Fruit fly (Drosophila melanogaster) whole organism, embryonic: ENCODE results near the gene CG2865.

Experiments
- Aef1 ChIP-seq: fragments of 200-800 bp; sonication (Bioruptor generic); IDR thresholded peaks from 3 replicates; pipeline ENCODE4 v1.3.6; 2022; ENCODE audit warnings: missing biosample characterization, missing genetic modification characterization
- Bteb2 ChIP-seq: fragments of 200-800 bp; sonication (Bioruptor generic); optimal IDR thresholded peaks from 2 replicates; lab custom pipeline; 2016; ENCODE audit warnings: missing biosample characterization, missing genetic modification characterization
- CG11456 ChIP-seq: fragments of 200-800 bp; sonication (Bioruptor generic); IDR thresholded peaks from 3 replicates; pipeline ENCODE4 v1.3.6; 2022; ENCODE audit warnings: missing biosample characterization, missing genetic modification characterization
- CG12299 ChIP-seq: fragments of 200-800 bp; sonication (Bioruptor generic); optimal IDR thresholded peaks from 2 replicates; lab custom pipeline; 2018; ENCODE audit warnings: missing biosample characterization, mild to moderate bottlenecking, missing genetic modification characterization
- CG13424 ChIP-seq: fragments of 200-800 bp; sonication (Bioruptor generic); optimal IDR thresholded peaks from 2 replicates; lab custom pipeline; 2019; ENCODE audit warnings: missing biosample characterization, mild to moderate bottlenecking, missing genetic modification characterization, moderate library complexity
- CG13775 ChIP-seq: fragments of 200-800 bp; sonication (Bioruptor generic); optimal IDR thresholded peaks from 3 replicates; lab custom pipeline; 2017; ENCODE audit warnings: missing biosample characterization, mild to moderate bottlenecking, missing genetic modification characterization
- CG15601 ChIP-seq: fragments of 200-800 bp; sonication (Bioruptor generic); optimal IDR thresholded peaks from 3 replicates; lab custom pipeline; 2019; ENCODE audit warnings: missing biosample characterization, mild to moderate bottlenecking, missing genetic modification characterization, moderate library complexity
- CG18476 ChIP-seq: fragments of 200-800 bp; sonication (Bioruptor generic); optimal IDR thresholded peaks from 2 replicates; lab custom pipeline; 2016; ENCODE audit warnings: missing biosample characterization, mild to moderate bottlenecking, missing genetic modification characterization
- CG31441 ChIP-seq: fragments of 200-800 bp; sonication (Bioruptor generic); IDR thresholded peaks from 2 replicates; pipeline ENCODE4 v1.3.6; 2022; ENCODE audit warnings: missing biosample characterization, missing genetic modification characterization
- CG4820 ChIP-seq: fragments of 200-800 bp; sonication (Bioruptor generic); optimal IDR thresholded peaks from 3 replicates; lab custom pipeline; 2016; ENCODE audit warnings: missing biosample characterization, missing genetic modification characterization
- CG4854 ChIP-seq: fragments of 200-800 bp; sonication (Bioruptor generic); optimal IDR thresholded peaks from 2 replicates; lab custom pipeline; 2016; ENCODE audit warnings: missing biosample characterization, missing genetic modification characterization, inconsistent platforms
- CG5953 ChIP-seq: fragments of 200-800 bp; sonication (Bioruptor generic); IDR thresholded peaks from 2 replicates; pipeline ENCODE4 v1.3.6; 2022; ENCODE audit warnings: missing biosample characterization, missing genetic modification characterization
- CG8089 ChIP-seq: fragments of 200-800 bp; sonication (Bioruptor generic); optimal IDR thresholded peaks from 3 replicates; lab custom pipeline; 2016; ENCODE audit warnings: missing biosample characterization, missing genetic modification characterization
- CG8388 ChIP-seq: fragments of 200-800 bp; sonication (Bioruptor generic); optimal IDR thresholded peaks from 2 replicates; lab custom pipeline; 2019; ENCODE audit warnings: missing biosample characterization, mild to moderate bottlenecking, missing genetic modification characterization, moderate library complexity
- CG8924 ChIP-seq: fragments of 200-800 bp; optimal IDR thresholded peaks from 3 replicates; lab custom pipeline; 2019; ENCODE audit warnings: missing biosample characterization, mild to moderate bottlenecking, missing genetic modification characterization, moderate library complexity
- Deaf1 ChIP-seq: fragments of 200-800 bp; optimal IDR thresholded peaks from 3 replicates; lab custom pipeline; 2019; ENCODE audit warnings: missing biosample characterization, mild to moderate bottlenecking, missing genetic modification characterization, moderate library complexity
- E2f2 ChIP-seq: fragments of 200-800 bp; sonication (Bioruptor generic); IDR thresholded peaks from 2 replicates; pipeline ENCODE4 v1.3.6; 2022; ENCODE audit warnings: missing biosample characterization, missing genetic modification characterization
- Elba2 ChIP-seq: fragments of 200-800 bp; sonication (Bioruptor generic); optimal IDR thresholded peaks from 3 replicates; lab custom pipeline; 2016; ENCODE audit warnings: missing biosample characterization, missing genetic modification characterization
- Gsc ChIP-seq: fragments of 200-800 bp; sonication (Bioruptor generic); IDR thresholded peaks from 2 replicates; pipeline ENCODE4 v1.3.6; 2022; ENCODE audit warnings: missing biosample characterization, missing genetic modification characterization
- HLH4C ChIP-seq: fragments of 200-800 bp; sonication (Bioruptor generic); IDR thresholded peaks from 3 replicates; pipeline ENCODE4 v1.3.6; 2022; ENCODE audit warnings: missing biosample characterization, missing genetic modification characterization; ENCODE audit not compliant: partially characterized antibody
- Hey ChIP-seq: fragments of 200-800 bp; sonication (Bioruptor generic); optimal IDR thresholded peaks from 3 replicates; lab custom pipeline; 2018; ENCODE audit warnings: missing biosample characterization, mild to moderate bottlenecking, missing genetic modification characterization
- Hmx ChIP-seq: fragments of 200-800 bp; sonication (Bioruptor generic); optimal IDR thresholded peaks from 2 replicates; lab custom pipeline; 2016; ENCODE audit warnings: missing biosample characterization, missing genetic modification characterization
- Hr51 ChIP-seq, 2 experiments: fragments of 200-800 bp; sonication (Bioruptor generic); optimal IDR thresholded peaks; 2 replicates in 1 of 2; 3 replicates in 1 of 2; lab custom pipeline; 2016 to 2018; ENCODE audit warnings: missing biosample characterization in 2 of 2, missing genetic modification characterization in 2 of 2, mild to moderate bottlenecking in 1 of 2, moderate library complexity in 1 of 2
- Lpt ChIP-seq: fragments of >200 bp; optimal IDR thresholded peaks from 2 replicates; lab custom pipeline; 2018; ENCODE audit warnings: missing biosample characterization, missing genetic modification characterization
- NC2α ChIP-seq: fragments of 200-800 bp; sonication (Bioruptor generic); optimal IDR thresholded peaks from 2 replicates; lab custom pipeline; 2016; ENCODE audit warnings: missing biosample characterization, missing genetic modification characterization
- Nf-YA ChIP-seq: fragments of 200-800 bp; sonication (Bioruptor generic); IDR thresholded peaks from 2 replicates; pipeline ENCODE4 v1.3.6; 2022; ENCODE audit warnings: missing biosample characterization, missing genetic modification characterization
- Poxn ChIP-seq: fragments of 200-800 bp; sonication (Bioruptor generic); IDR thresholded peaks from 2 replicates; pipeline ENCODE4 v1.3.6; 2022; ENCODE audit warnings: missing biosample characterization, missing genetic modification characterization
- Sry-β ChIP-seq: fragments of 200-800 bp; sonication (Bioruptor generic); optimal IDR thresholded peaks from 2 replicates; lab custom pipeline; 2018; ENCODE audit warnings: missing biosample characterization, mild to moderate bottlenecking, missing genetic modification characterization, moderate library complexity
- Tbp ChIP-seq: fragments of >200 bp; optimal IDR thresholded peaks from 2 replicates; lab custom pipeline; 2018; ENCODE audit warnings: missing biosample characterization, missing genetic modification characterization
- Usf ChIP-seq: fragments of 200-800 bp; sonication (Bioruptor generic); optimal IDR thresholded peaks from 2 replicates; lab custom pipeline; 2017; ENCODE audit warnings: missing genotype, missing biosample characterization, missing genetic modification characterization
- Xbp1 ChIP-seq: fragments of 200-800 bp; sonication (Bioruptor generic); optimal IDR thresholded peaks from 3 replicates; lab custom pipeline; 2016; ENCODE audit warnings: missing biosample characterization, mild to moderate bottlenecking, missing genetic modification characterization
- br ChIP-seq: fragments of >200 bp; optimal IDR thresholded peaks from 2 replicates; lab custom pipeline; 2017
- da ChIP-seq: fragments of 200-800 bp; sonication (Bioruptor generic); optimal IDR thresholded peaks from 2 replicates; lab custom pipeline; 2016; ENCODE audit warnings: missing biosample characterization, missing genetic modification characterization
- eve ChIP-seq, 2 experiments: fragments of >200 bp; optimal IDR thresholded peaks; 2 replicates each; lab custom pipeline; 2017; ENCODE audit warnings: missing biosample characterization in 2 of 2, missing genetic modification characterization in 2 of 2
- exex ChIP-seq: fragments of 200-800 bp; sonication (Bioruptor generic); optimal IDR thresholded peaks from 4 replicates; lab custom pipeline; 2018; ENCODE audit warnings: missing biosample characterization, mild to moderate bottlenecking, missing genetic modification characterization, moderate library complexity
- grau ChIP-seq: fragments of 200-800 bp; optimal IDR thresholded peaks from 3 replicates; lab custom pipeline; 2019; ENCODE audit warnings: missing biosample characterization, mild to moderate bottlenecking, missing genetic modification characterization, moderate library complexity
- ham ChIP-seq: fragments of 200-800 bp; sonication (Bioruptor generic); IDR thresholded peaks from 2 replicates; pipeline ENCODE4 v1.3.6; 2022; ENCODE audit warnings: missing biosample characterization, missing genetic modification characterization
- hb ChIP-seq: fragments of 200-800 bp; sonication (Bioruptor generic); IDR thresholded peaks from 3 replicates; pipeline ENCODE4 v1.3.6; 2022; ENCODE audit warnings: missing biosample characterization, missing genetic modification characterization; ENCODE audit not compliant: partially characterized antibody
- ken ChIP-seq: fragments of 200-800 bp; sonication (Bioruptor generic); IDR thresholded peaks from 3 replicates; pipeline ENCODE4 v1.3.6; 2022; ENCODE audit warnings: missing biosample characterization, missing genetic modification characterization
- nau ChIP-seq: fragments of 200-800 bp; sonication (Bioruptor generic); optimal IDR thresholded peaks from 3 replicates; lab custom pipeline; 2017; ENCODE audit warnings: missing biosample characterization, mild to moderate bottlenecking, missing genetic modification characterization, missing genetic modification reagents
- org-1 ChIP-seq: fragments of 200-800 bp; sonication (Bioruptor generic); optimal IDR thresholded peaks from 2 replicates; lab custom pipeline; 2017; ENCODE audit warnings: missing biosample characterization, missing genetic modification characterization
- peb ChIP-seq: fragments of 200-800 bp; sonication (Bioruptor generic); IDR thresholded peaks from 2 replicates; pipeline ENCODE4 v1.3.6; 2022; ENCODE audit warnings: missing biosample characterization, missing genetic modification characterization
- pzg ChIP-seq: fragments of 200-800 bp; sonication (Bioruptor generic); optimal IDR thresholded peaks from 3 replicates; lab custom pipeline; 2018; ENCODE audit warnings: missing biosample characterization, mild to moderate bottlenecking, missing genetic modification characterization, moderate library complexity
- ranshi ChIP-seq: fragments of 200-800 bp; sonication (Bioruptor generic); IDR thresholded peaks from 2 replicates; pipeline ENCODE4 v1.3.6; 2022; ENCODE audit warnings: missing biosample characterization, missing genetic modification characterization
- sug ChIP-seq: fragments of 200-800 bp; optimal IDR thresholded peaks from 2 replicates; lab custom pipeline; 2019; ENCODE audit warnings: missing biosample characterization, mild to moderate bottlenecking, missing genetic modification characterization, moderate library complexity
- tgo ChIP-seq: fragments of 200-800 bp; sonication (Bioruptor generic); IDR thresholded peaks from 3 replicates; pipeline ENCODE4 v1.3.6; 2022; ENCODE audit warnings: missing biosample characterization, missing genetic modification characterization
- tio ChIP-seq: fragments of 200-800 bp; sonication (Bioruptor generic); optimal IDR thresholded peaks from 2 replicates; lab custom pipeline; 2017; ENCODE audit warnings: missing biosample characterization, missing genetic modification characterization, inconsistent platforms
- tna ChIP-seq: fragments of 200-800 bp; sonication (Bioruptor generic); IDR thresholded peaks from 2 replicates; pipeline ENCODE4 v1.3.6; 2022; ENCODE audit warnings: missing biosample characterization, missing genetic modification characterization; ENCODE audit not compliant: partially characterized antibody
- twi ChIP-seq: fragments of 200-800 bp; optimal IDR thresholded peaks from 2 replicates; lab custom pipeline; 2019; ENCODE audit warnings: missing biosample characterization, mild to moderate bottlenecking, missing genetic modification characterization, moderate library complexity
- vnd ChIP-seq: fragments of 200-800 bp; sonication (Bioruptor generic); IDR thresholded peaks from 3 replicates; pipeline ENCODE4 v1.3.6; 2022; ENCODE audit warnings: missing biosample characterization, missing genetic modification characterization; ENCODE audit not compliant: partially characterized antibody
- wek ChIP-seq: fragments of 200-800 bp; sonication (Bioruptor generic); optimal IDR thresholded peaks from 3 replicates; lab custom pipeline; 2018; ENCODE audit warnings: missing biosample characterization, mild to moderate bottlenecking, missing genetic modification characterization, moderate library complexity
- zf30C ChIP-seq: fragments of 200-800 bp; sonication (Bioruptor generic); optimal IDR thresholded peaks from 3 replicates; lab custom pipeline; 2018; ENCODE audit warnings: missing biosample characterization, mild to moderate bottlenecking, missing genetic modification characterization

Gene CG2865

DNA sequence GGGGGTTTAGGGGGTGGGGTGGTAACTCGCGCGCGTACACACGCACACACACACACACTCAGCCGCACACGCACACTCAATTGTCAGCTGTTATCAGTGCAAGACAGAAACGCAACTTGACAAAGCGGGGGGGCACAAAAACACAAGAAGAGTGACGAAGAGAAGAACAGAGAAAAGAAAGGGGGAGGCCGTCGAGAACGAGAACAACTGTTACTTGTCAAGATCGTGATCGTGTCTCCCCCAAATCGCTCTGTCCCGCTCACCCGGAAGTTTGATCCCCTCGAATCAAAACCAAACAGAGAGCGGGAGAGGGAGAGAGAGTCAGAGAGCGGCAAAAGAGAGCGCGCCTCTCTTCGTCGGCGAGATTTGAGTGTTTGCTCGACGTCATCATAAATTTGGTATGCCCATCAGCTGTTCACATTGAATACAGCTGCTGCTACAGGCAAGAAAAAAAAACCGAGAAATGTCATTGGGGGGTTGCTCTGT lies 24.2 kb upstream of the CG2865 start (continued):
- TF ChIP-seq tgo (GFP tag; lab: Robert Waterston, UW) (no peak), Poxn (GFP tag; lab: Robert Waterston, UW) (no peak), CG8089 (no peak), exex (tag; lab: Kevin White, UChicago) (peak; percentile 2), Lpt (GFP tag; lab: Kevin White, UChicago) (no peak), pzg (GFP tag; lab: Kevin White, UChicago) (no peak), sug (tag; lab: Kevin White, UChicago) (peak; percentile 94), Sry-β (GFP tag; lab: Kevin White, UChicago) (no peak), CG8924 (tag; lab: Kevin White, UChicago) (no peak), grau (tag; lab: Kevin White, UChicago) (no peak), Deaf1 (tag; lab: Kevin White, UChicago) (peak; percentile 28), vnd (GFP tag; lab: Robert Waterston, UW) (no peak), CG18476 (no peak), Xbp1 (GFP tag; lab: Kevin White, UChicago) (no peak), Usf (GFP tag; lab: Kevin White, UChicago) (no peak), Gsc (GFP tag; lab: Robert Waterston, UW) (no peak), ham (GFP tag; lab: Robert Waterston, UW) (no peak), ken (GFP tag; lab: Robert Waterston, UW) (no peak), CG15601 (tag; lab: Kevin White, UChicago) (no peak), tna (GFP tag; lab: Robert Waterston, UW) (no peak), CG13424 (tag; lab: Kevin White, UChicago) (no peak), Hey (tag; lab: Kevin White, UChicago) (no peak), Hr51 (GFP tag; optimal IDR thresholded peaks at IDR 0.05; lab: Kevin White, UChicago) (no peak), peb (no peak), Bteb2 (GFP tag; lab: Kevin White, UChicago) (no peak), CG8388 (GFP tag; lab: Kevin White, UChicago) (no peak), CG13775 (GFP tag; lab: Kevin White, UChicago) (no peak), zf30C (GFP tag; lab: Kevin White, UChicago) (no peak), Hmx (GFP tag; lab: Kevin White, UChicago) (no peak), Tbp (GFP tag; lab: Kevin White, UChicago) (no peak), org-1 (GFP tag; lab: Kevin White, UChicago) (no peak), CG5953 (GFP tag; lab: Robert Waterston, UW) (no peak), E2f2 (GFP tag; lab: Robert Waterston, UW) (peak; percentile 15; the same call in 1 of the 2 replicates), NC2α (GFP tag; lab: Kevin White, UChicago) (no peak), wek (GFP tag; lab: Kevin White, UChicago) (peak; percentile 31), br (lab: Kevin White, UChicago) (no peak), ranshi (GFP tag; lab: Robert Waterston, UW) (no peak), Aef1 (GFP tag; lab: Robert Waterston, UW) (no peak), tio (GFP tag; lab: Kevin White, UChicago) (no peak), eve (GFP tag; optimal IDR thresholded peaks at IDR 0.05; lab: Kevin White, UChicago) (no peak), CG31441 (no peak), hb (GFP tag; lab: Robert Waterston, UW) (no peak), CG4820 (GFP tag; lab: Kevin White, UChicago) (no peak), da (no peak), CG11456 (GFP tag; lab: Robert Waterston, UW) (no peak), twi (tag; lab: Kevin White, UChicago) (no peak), nau (peak; percentile 78), Nf-YA (GFP tag; lab: Robert Waterston, UW) (no peak), HLH4C (no peak), Elba2 (GFP tag; lab: Kevin White, UChicago) (no peak), CG12299 (peak; percentile 3), CG4854 (GFP tag; lab: Kevin White, UChicago) (no peak)
